Worm (Caenorhabditis elegans) whole organism, L1 larva: ENCODE results near the gene clec-82.

Experiments used
- C04F5.9 ChIP-seq: sonication (generic microtip); optimal IDR thresholded peaks from 2 replicates; lab custom pipeline; 2016; ENCODE audit warnings: missing genetic modification characterization, missing compliant biosample characterization
- Y116A8C.19 ChIP-seq: sonication (generic microtip); optimal IDR thresholded peaks from 2 replicates; lab custom pipeline; 2016; ENCODE audit warnings: missing compliant biosample characterization, missing genetic modification characterization, borderline replicate concordance
- aha-1 ChIP-seq: fragments of 150-350 bp; optimal IDR thresholded peaks from 2 replicates; lab custom pipeline; 2014; ENCODE audit warnings: missing biosample characterization, missing genetic modification characterization
- alr-1 ChIP-seq: fragments of 200-800 bp; sonication (Bioruptor generic); optimal IDR thresholded peaks from 2 replicates; lab custom pipeline; 2018; ENCODE audit warnings: borderline replicate concordance, mild to moderate bottlenecking, missing genetic modification characterization, missing compliant biosample characterization
- aly-2 ChIP-seq: fragments of 150-350 bp; optimal IDR thresholded peaks from 2 replicates; lab custom pipeline; 2014; ENCODE audit warnings: missing biosample characterization, missing genetic modification characterization
- dpl-1 ChIP-seq, 3 experiments: fragments of 150-350 bp in 2 of 3; sonication (generic microtip) in 1 of 3; optimal IDR thresholded peaks; 2 replicates each; lab custom pipeline; 2014 to 2017; ENCODE audit warnings: missing biosample characterization in 3 of 3, missing genetic modification characterization in 3 of 3, missing genetic modification reagents in 3 of 3
- efl-1 ChIP-seq, 4 experiments: fragments of 150-350 bp; optimal IDR thresholded peaks in 3 of 4; peaks in 1 of 4; 1 replicate in 1 of 4; 2 replicates in 3 of 4; lab custom pipeline; 2014; ENCODE audit warnings: missing biosample characterization in 2 of 4, missing genetic modification characterization in 2 of 4, missing genetic modification reagents in 2 of 4
- egl-13 ChIP-seq: sonication (generic microtip); optimal IDR thresholded peaks from 2 replicates; lab custom pipeline; 2016; ENCODE audit warnings: missing genotype, missing genetic modification reagents, missing genetic modification characterization, missing compliant biosample characterization
- egl-27 ChIP-seq, 2 experiments: fragments of 150-350 bp in 1 of 2; sonication (generic microtip); optimal IDR thresholded peaks; 3 replicates each; lab custom pipeline; 2017 to 2018; ENCODE audit warnings: missing biosample characterization in 2 of 2, missing genetic modification characterization in 2 of 2, missing genetic modification reagents in 2 of 2
- elt-2 ChIP-seq: sonication (generic microtip); optimal IDR thresholded peaks from 2 replicates; lab custom pipeline; 2016; ENCODE audit warnings: missing genetic modification characterization, mild to moderate bottlenecking, inconsistent platforms, missing compliant biosample characterization, missing genetic modification reagents
- fkh-10 ChIP-seq: sonication (generic microtip); optimal IDR thresholded peaks from 2 replicates; lab custom pipeline; 2017; ENCODE audit warnings: missing biosample characterization, missing genetic modification reagents, missing genetic modification characterization
- fos-1 ChIP-seq: fragments of 150-350 bp; optimal IDR thresholded peaks from 2 replicates; lab custom pipeline; 2014; ENCODE audit warnings: missing biosample characterization, missing genetic modification characterization
- grh-1 ChIP-seq: fragments of 200-800 bp; sonication (Bioruptor generic); IDR thresholded peaks from 2 replicates; pipeline ENCODE4 v1.3.6; 2022; ENCODE audit warnings: missing genetic modification reagents, missing genetic modification characterization, missing compliant biosample characterization
- hlh-17 ChIP-seq: fragments of 200-800 bp; sonication (Bioruptor generic); optimal IDR thresholded peaks from 2 replicates; lab custom pipeline; 2018; ENCODE audit warnings: missing genetic modification characterization, mild to moderate bottlenecking, missing compliant biosample characterization, moderate library complexity, borderline replicate concordance
- hlh-4 ChIP-seq: sonication (generic microtip); optimal IDR thresholded peaks from 2 replicates; lab custom pipeline; 2016; ENCODE audit warnings: mild to moderate bottlenecking, missing genetic modification characterization, missing compliant biosample characterization
- jun-1 ChIP-seq: fragments of 150-350 bp; optimal IDR thresholded peaks from 2 replicates; lab custom pipeline; 2014; ENCODE audit warnings: missing biosample characterization, missing genetic modification reagents, missing genetic modification characterization
- lin-13 ChIP-seq: fragments of 150-350 bp; optimal IDR thresholded peaks from 2 replicates; lab custom pipeline; 2014; ENCODE audit warnings: missing biosample characterization, missing genetic modification reagents, missing genetic modification characterization
- lin-15B ChIP-seq: fragments of 150-350 bp; sonication (generic microtip); optimal IDR thresholded peaks from 3 replicates; lab custom pipeline; 2014; ENCODE audit warnings: missing biosample characterization, missing genetic modification characterization
- lin-35 ChIP-seq, 2 experiments: fragments of 150-350 bp; optimal IDR thresholded peaks; 2 replicates each; lab custom pipeline; 2014; ENCODE audit warnings: missing biosample characterization in 2 of 2, missing genetic modification characterization in 2 of 2, missing genetic modification reagents in 2 of 2
- lin-39 ChIP-seq: fragments of 150-350 bp; optimal IDR thresholded peaks from 2 replicates; lab custom pipeline; 2014; ENCODE audit warnings: missing biosample characterization, missing genetic modification reagents, missing genetic modification characterization
- lsy-2 ChIP-seq, 2 experiments: fragments of 150-350 bp; optimal IDR thresholded peaks; 2 replicates each; lab custom pipeline; 2014; ENCODE audit warnings: missing biosample characterization in 2 of 2, missing genetic modification characterization in 2 of 2
- mab-9 ChIP-seq: fragments of 200-800 bp; sonication (Bioruptor generic); IDR thresholded peaks from 2 replicates; pipeline ENCODE4 v1.3.6; 2022; ENCODE audit warnings: missing genetic modification reagents, missing genetic modification characterization, missing compliant biosample characterization
- mdl-1 ChIP-seq, 2 experiments: fragments of 150-350 bp; optimal IDR thresholded peaks; 2 replicates each; lab custom pipeline; 2014 to 2017; ENCODE audit warnings: missing biosample characterization in 2 of 2, missing genetic modification characterization in 2 of 2, inconsistent platforms in 1 of 2
- mef-2 ChIP-seq: fragments of 150-350 bp; optimal IDR thresholded peaks from 2 replicates; lab custom pipeline; 2014; ENCODE audit warnings: missing biosample characterization, missing genetic modification characterization
- mep-1 ChIP-seq: fragments of 150-350 bp; optimal IDR thresholded peaks from 2 replicates; lab custom pipeline; 2014; ENCODE audit warnings: missing biosample characterization, missing genetic modification characterization
- nhr-11 ChIP-seq: fragments of 150-350 bp; optimal IDR thresholded peaks from 2 replicates; lab custom pipeline; 2014; ENCODE audit warnings: missing biosample characterization, missing genetic modification characterization
- nhr-12 ChIP-seq: sonication (generic microtip); optimal IDR thresholded peaks from 2 replicates; lab custom pipeline; 2017; ENCODE audit warnings: missing biosample characterization, missing genetic modification characterization
- nhr-47 ChIP-seq: sonication (generic microtip); optimal IDR thresholded peaks from 2 replicates; lab custom pipeline; 2016; ENCODE audit warnings: mild to moderate bottlenecking, missing genetic modification characterization, moderate library complexity, missing compliant biosample characterization
- nhr-77 ChIP-seq: fragments of 150-350 bp; optimal IDR thresholded peaks from 2 replicates; lab custom pipeline; 2014; ENCODE audit warnings: missing biosample characterization, missing genetic modification characterization
- pag-3 ChIP-seq: sonication (generic microtip); optimal IDR thresholded peaks from 2 replicates; lab custom pipeline; 2017; ENCODE audit warnings: missing genetic modification characterization, mild to moderate bottlenecking, missing compliant biosample characterization, antibody characterized with exemption, borderline replicate concordance; ENCODE audit not compliant: insufficient read depth
- pqm-1 ChIP-seq: sonication (generic microtip); optimal IDR thresholded peaks from 3 replicates; lab custom pipeline; 2017; ENCODE audit warnings: missing biosample characterization, missing genetic modification characterization
- skn-1 ChIP-seq: fragments of 150-350 bp; optimal IDR thresholded peaks from 2 replicates; lab custom pipeline; 2014; ENCODE audit warnings: missing biosample characterization, missing genetic modification characterization
- snpc-4 ChIP-seq: fragments of 150-350 bp; optimal IDR thresholded peaks from 2 replicates; lab custom pipeline; 2014; ENCODE audit warnings: missing biosample characterization, missing genetic modification characterization
- snu-23 ChIP-seq: sonication (generic microtip); optimal IDR thresholded peaks from 2 replicates; lab custom pipeline; 2016; ENCODE audit warnings: missing genetic modification characterization, missing compliant biosample characterization
- sptf-1 ChIP-seq: fragments of 150-350 bp; optimal IDR thresholded peaks from 2 replicates; lab custom pipeline; 2014; ENCODE audit warnings: missing biosample characterization, missing genetic modification characterization
- sup-37 ChIP-seq: fragments of 200-800 bp; sonication (Bioruptor generic); optimal IDR thresholded peaks from 2 replicates; lab custom pipeline; 2018; ENCODE audit warnings: mild to moderate bottlenecking, missing genetic modification characterization, missing compliant biosample characterization
- tlp-1 ChIP-seq: fragments of 150-350 bp; optimal IDR thresholded peaks from 2 replicates; lab custom pipeline; 2014; ENCODE audit warnings: missing biosample characterization, missing genetic modification characterization
- unc-130 ChIP-seq: fragments of 150-350 bp; optimal IDR thresholded peaks from 2 replicates; lab custom pipeline; 2017; ENCODE audit warnings: missing biosample characterization, missing genetic modification characterization, inconsistent platforms
- unc-30 ChIP-seq: sonication (generic microtip); optimal IDR thresholded peaks from 2 replicates; lab custom pipeline; 2017; ENCODE audit warnings: missing biosample characterization, missing genetic modification characterization
- unc-62 ChIP-seq: fragments of 150-350 bp; optimal IDR thresholded peaks from 2 replicates; lab custom pipeline; 2014; ENCODE audit warnings: missing biosample characterization, missing genetic modification reagents, missing genetic modification characterization
- unc-98 ChIP-seq: fragments of 200-800 bp; sonication (Bioruptor generic); IDR thresholded peaks from 2 replicates; pipeline ENCODE4 v1.3.6; 2022; ENCODE audit warnings: missing genetic modification characterization, missing compliant biosample characterization
- xbp-1 ChIP-seq: sonication (generic microtip); optimal IDR thresholded peaks from 2 replicates; lab custom pipeline; 2016; ENCODE audit warnings: missing genetic modification characterization, missing compliant biosample characterization
- zag-1 ChIP-seq: fragments of 150-350 bp; optimal IDR thresholded peaks from 2 replicates; lab custom pipeline; 2014; ENCODE audit warnings: missing biosample characterization, missing genetic modification characterization
- ztf-11 ChIP-seq, 2 experiments: sonication (generic microtip); optimal IDR thresholded peaks; 2 replicates each; lab custom pipeline; 2016 to 2017; ENCODE audit warnings: missing genetic modification characterization in 2 of 2, missing biosample characterization in 1 of 2, missing compliant biosample characterization in 1 of 2

The clec-82 gene

DNA sequence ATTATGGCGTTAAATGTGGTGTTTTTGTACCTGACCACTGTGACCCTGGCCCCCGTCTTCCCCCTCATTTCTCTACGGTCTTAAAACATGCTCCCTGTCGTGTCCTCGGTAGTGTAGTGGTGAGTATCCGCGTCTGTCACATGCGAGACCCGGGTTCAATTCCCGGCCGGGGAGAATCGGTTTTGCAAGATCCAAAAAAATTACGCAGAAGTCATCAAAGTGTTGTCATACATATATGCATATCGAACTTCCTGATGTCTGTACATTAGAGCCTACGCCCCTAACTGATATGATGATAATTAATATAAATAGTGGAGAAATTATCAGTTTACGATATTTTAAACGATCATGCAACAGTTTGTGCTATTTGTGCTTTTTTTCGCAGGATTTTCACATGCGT, 29.9 kb upstream of the clec-82 start, which contains the start of gene Y54G2A.45 (continued):
- TF ChIP-seq mdl-1 (tag; optimal IDR thresholded peaks at IDR 0.05; lab: Kevin White, UChicago), result peak in 1 of 2 experiments; percentile 28
- no peak for TF ChIP-seq Y116A8C.19
- TF ChIP-seq fos-1, result no peak
- no peak for TF ChIP-seq lin-13
- no peak for TF ChIP-seq grh-1 (GFP tag; lab: Robert Waterston, UW)
- no peak for TF ChIP-seq ztf-11 (tag; optimal IDR thresholded peaks at IDR 0.05; lab: Kevin White, UChicago)
- no peak for TF ChIP-seq mab-9
- TF ChIP-seq lin-39, result no peak
- TF ChIP-seq jun-1, result no peak
- TF ChIP-seq C04F5.9 (tag; lab: Kevin White, UChicago), result no peak
- TF ChIP-seq sup-37, result no peak
- TF ChIP-seq hlh-4 (tag; lab: Kevin White, UChicago), result no peak
- TF ChIP-seq egl-27 (tag; optimal IDR thresholded peaks at IDR 0.05; lab: Kevin White, UChicago), result no peak
- no peak for TF ChIP-seq snpc-4
- no peak for TF ChIP-seq tlp-1 (tag; lab: Kevin White, UChicago)
- TF ChIP-seq snu-23, result peak; percentile 36
- TF ChIP-seq unc-30 (tag; lab: Kevin White, UChicago), result no peak
- TF ChIP-seq lsy-2 (tag; optimal IDR thresholded peaks at IDR 0.05; lab: Kevin White, UChicago), result peak in 1 of 2 experiments; percentile 57
- peak in 1 of 2 experiments; percentile 32 for TF ChIP-seq efl-1 (optimal IDR thresholded peaks at IDR 0.05; lab: Kevin White, UChicago)
- TF ChIP-seq efl-1 (GFP tag; optimal IDR thresholded peaks at IDR 0.05 in 1 of 2; lab: Kevin White, UChicago), result no peak
- TF ChIP-seq mep-1 (tag; lab: Kevin White, UChicago), result no peak
- no peak for TF ChIP-seq pag-3 (tag; lab: Kevin White, UChicago)
- TF ChIP-seq aha-1 (tag; lab: Kevin White, UChicago), result no peak
- TF ChIP-seq unc-130 (tag; lab: Kevin White, UChicago), result no peak
- no peak for TF ChIP-seq unc-98 (GFP tag; lab: Robert Waterston, UW)
- no peak for TF ChIP-seq zag-1 (tag; lab: Kevin White, UChicago)
- no peak for TF ChIP-seq nhr-12 (tag; lab: Kevin White, UChicago)
- TF ChIP-seq sptf-1, result no peak
- TF ChIP-seq pqm-1 (tag; lab: Kevin White, UChicago), result peak; percentile 40
- TF ChIP-seq aly-2 (tag; lab: Kevin White, UChicago), result no peak
- TF ChIP-seq lin-15B (tag; lab: Kevin White, UChicago), result no peak
- TF ChIP-seq nhr-11 (tag; lab: Kevin White, UChicago), result no peak
- no peak for TF ChIP-seq alr-1 (tag; lab: Kevin White, UChicago)
- TF ChIP-seq skn-1 (tag; lab: Kevin White, UChicago), result no peak
- TF ChIP-seq hlh-17 (GFP tag; lab: Kevin White, UChicago), result no peak
- TF ChIP-seq lin-35 (GFP tag; optimal IDR thresholded peaks at IDR 0.05; lab: Kevin White, UChicago), result peak in 1 of 2 experiments; percentile 55
- TF ChIP-seq xbp-1 (tag; lab: Kevin White, UChicago), result peak; percentile 0
- TF ChIP-seq nhr-47 (tag; lab: Kevin White, UChicago), result peak; percentile 57
- TF ChIP-seq dpl-1 (GFP tag; optimal IDR thresholded peaks at IDR 0.05; lab: Kevin White, UChicago), result peak in 1 of 3 experiments; percentile 5
- no peak for TF ChIP-seq fkh-10 (GFP tag; lab: Kevin White, UChicago)
- TF ChIP-seq elt-2, result peak; percentile 64
- peak; percentile 18 for TF ChIP-seq egl-13 (tag; lab: Kevin White, UChicago)
- TF ChIP-seq nhr-77, result peak; percentile 5
- TF ChIP-seq mef-2 (tag; lab: Kevin White, UChicago), result no peak
- TF ChIP-seq unc-62 (GFP tag; lab: Kevin White, UChicago), result no peak
